Worm (Caenorhabditis elegans): ENCODE data around the gene abts-3.

DNA sequence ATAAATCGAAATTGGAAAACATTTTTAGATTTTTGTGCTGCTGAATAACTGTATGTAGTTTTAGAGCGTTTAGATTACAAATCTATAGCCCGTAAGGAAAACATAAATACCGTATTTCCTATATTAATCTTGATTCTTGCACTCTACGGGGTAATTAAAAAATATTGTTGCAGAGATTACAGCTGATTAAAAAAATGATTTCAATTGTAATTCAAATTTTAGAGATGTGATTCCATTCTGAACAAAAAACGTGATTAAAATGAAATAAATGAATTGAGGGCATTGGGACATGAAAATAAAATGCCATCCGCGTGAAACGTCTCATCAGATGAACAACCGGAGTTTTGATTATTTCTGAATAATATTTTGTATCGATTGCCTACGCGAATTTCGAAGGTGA is 59.8 kb downstream of the abts-3 start, which contains the start of gene cpb-2:
- TF ChIP-seq unc-42 (tag; optimal IDR thresholded peaks at IDR 0.05) (no peak), K02D7.2 (tag; optimal IDR thresholded peaks at IDR 0.05) (no peak), nhr-232 (tag; optimal IDR thresholded peaks at IDR 0.05) (no peak), unc-55 (GFP tag; optimal IDR thresholded peaks at IDR 0.05) (no peak), tbx-7 (tag; optimal IDR thresholded peaks at IDR 0.05) (no peak)

Measured in whole organism, late embryonic.